Worm (Caenorhabditis elegans) whole organism, L3 larva: ENCODE measurements around the gene F41B5.1.
A peak's percentile ranks its signal among the peaks of the same experiment; 100 is the strongest.

ENCODE experiments used
- R02D3.7 ChIP-seq: fragments of 150-350 bp; optimal IDR thresholded peaks from 2 replicates; lab custom pipeline; 2014; ENCODE audit warnings: missing biosample characterization, missing genetic modification characterization
- ceh-16 ChIP-seq: sonication (generic microtip); optimal IDR thresholded peaks from 2 replicates; lab custom pipeline; 2017; ENCODE audit warnings: missing biosample characterization, missing genetic modification characterization
- ceh-28 ChIP-seq: fragments of 150-350 bp; optimal IDR thresholded peaks from 2 replicates; lab custom pipeline; 2014; ENCODE audit warnings: missing biosample characterization, missing genetic modification reagents, missing genetic modification characterization
- ceh-82 ChIP-seq: fragments of 150-350 bp; optimal IDR thresholded peaks from 2 replicates; lab custom pipeline; 2014; ENCODE audit warnings: missing biosample characterization, missing genetic modification characterization
- daf-12 ChIP-seq: fragments of 150-350 bp; optimal IDR thresholded peaks from 2 replicates; lab custom pipeline; 2014; ENCODE audit warnings: missing biosample characterization, missing genetic modification reagents, missing genetic modification characterization
- egl-5 ChIP-seq: fragments of 150-350 bp; optimal IDR thresholded peaks from 2 replicates; lab custom pipeline; 2017; ENCODE audit warnings: missing biosample characterization, missing genetic modification reagents, missing genetic modification characterization, inconsistent platforms
- elt-2 ChIP-seq: sonication (generic microtip); optimal IDR thresholded peaks from 2 replicates; lab custom pipeline; 2016; ENCODE audit warnings: missing genetic modification reagents, mild to moderate bottlenecking, missing genetic modification characterization, missing compliant biosample characterization
- eor-1 ChIP-seq, 2 experiments: fragments of 150-350 bp; optimal IDR thresholded peaks; 2 replicates each; lab custom pipeline; 2014 to 2018; ENCODE audit warnings: missing biosample characterization in 2 of 2, missing genetic modification characterization in 2 of 2
- hmg-11 ChIP-seq: sonication (generic microtip); optimal IDR thresholded peaks from 2 replicates; lab custom pipeline; 2016; ENCODE audit warnings: missing genetic modification characterization, missing compliant biosample characterization
- jun-1 ChIP-seq: fragments of 150-350 bp; optimal IDR thresholded peaks from 2 replicates; lab custom pipeline; 2014; ENCODE audit warnings: missing biosample characterization, missing genetic modification reagents, missing genetic modification characterization
- lin-15B ChIP-seq: fragments of 150-350 bp; optimal IDR thresholded peaks from 2 replicates; lab custom pipeline; 2014; ENCODE audit warnings: missing biosample characterization, missing genetic modification characterization
- lin-39 ChIP-seq: fragments of 150-350 bp; optimal IDR thresholded peaks from 2 replicates; lab custom pipeline; 2018; ENCODE audit warnings: missing biosample characterization, missing genetic modification reagents, missing genetic modification characterization
- lsy-12 ChIP-seq: sonication (generic microtip); optimal IDR thresholded peaks from 2 replicates; lab custom pipeline; 2016; ENCODE audit warnings: mild to moderate bottlenecking, missing genetic modification characterization, missing compliant biosample characterization
- mdl-1 ChIP-seq: fragments of 150-350 bp; optimal IDR thresholded peaks from 2 replicates; lab custom pipeline; 2014; ENCODE audit warnings: missing biosample characterization, missing genetic modification characterization
- mml-1 ChIP-seq: fragments of 150-350 bp; sonication (generic microtip); optimal IDR thresholded peaks from 3 replicates; lab custom pipeline; 2014; ENCODE audit warnings: missing biosample characterization, missing genetic modification characterization
- nfya-1 ChIP-seq: sonication (generic microtip); optimal IDR thresholded peaks from 2 replicates; lab custom pipeline; 2017; ENCODE audit warnings: missing genetic modification characterization, mild to moderate bottlenecking, missing compliant biosample characterization, antibody characterized with exemption, moderate library complexity; ENCODE audit not compliant: insufficient read depth
- nhr-12 ChIP-seq: fragments of 150-350 bp; optimal IDR thresholded peaks from 2 replicates; lab custom pipeline; 2014; ENCODE audit warnings: missing biosample characterization, missing genetic modification characterization
- nhr-237 ChIP-seq: fragments of 150-350 bp; optimal IDR thresholded peaks from 2 replicates; lab custom pipeline; 2014; ENCODE audit warnings: missing biosample characterization, missing genetic modification characterization
- nhr-25 ChIP-seq: sonication (generic microtip); optimal IDR thresholded peaks from 2 replicates; lab custom pipeline; 2017; ENCODE audit warnings: missing biosample characterization, missing genetic modification characterization
- nhr-28 ChIP-seq: fragments of 150-350 bp; optimal IDR thresholded peaks from 2 replicates; lab custom pipeline; 2014; ENCODE audit warnings: missing biosample characterization, missing genetic modification characterization
- nhr-43 ChIP-seq: sonication (generic microtip); optimal IDR thresholded peaks from 2 replicates; lab custom pipeline; 2016; ENCODE audit warnings: mild to moderate bottlenecking, missing genetic modification characterization, missing compliant biosample characterization; ENCODE audit not compliant: poor library complexity, severe bottlenecking
- nhr-67 ChIP-seq: fragments of 150-350 bp; optimal IDR thresholded peaks from 2 replicates; lab custom pipeline; 2014; ENCODE audit warnings: missing biosample characterization, missing genetic modification characterization
- nhr-76 ChIP-seq: fragments of 150-350 bp; sonication (generic microtip); optimal IDR thresholded peaks from 5 replicates; lab custom pipeline; 2014; ENCODE audit warnings: missing biosample characterization, missing genetic modification characterization
- nhr-77 ChIP-seq: fragments of 150-350 bp; optimal IDR thresholded peaks from 2 replicates; lab custom pipeline; 2014; ENCODE audit warnings: missing biosample characterization, missing genetic modification characterization
- pha-4 ChIP-seq: fragments of 150-350 bp; optimal IDR thresholded peaks from 2 replicates; lab custom pipeline; 2014; ENCODE audit warnings: missing biosample characterization, missing genetic modification reagents, missing genetic modification characterization
- sea-2 ChIP-seq: fragments of 150-350 bp; sonication (generic microtip); optimal IDR thresholded peaks from 4 replicates; lab custom pipeline; 2014; ENCODE audit warnings: missing biosample characterization, missing genetic modification reagents, missing genetic modification characterization
- skn-1 ChIP-seq: fragments of 150-350 bp; optimal IDR thresholded peaks from 2 replicates; lab custom pipeline; 2014; ENCODE audit warnings: missing biosample characterization, missing genetic modification characterization
- snpc-4 ChIP-seq: fragments of 150-350 bp; optimal IDR thresholded peaks from 2 replicates; lab custom pipeline; 2014; ENCODE audit warnings: missing biosample characterization, missing genetic modification characterization
- tbx-2 ChIP-seq: sonication (generic microtip); optimal IDR thresholded peaks from 2 replicates; lab custom pipeline; 2016; ENCODE audit warnings: mild to moderate bottlenecking, missing genetic modification characterization, missing compliant biosample characterization
- unc-39 ChIP-seq: sonication (generic microtip); optimal IDR thresholded peaks from 4 replicates; lab custom pipeline; 2017; ENCODE audit warnings: missing biosample characterization, missing genetic modification characterization
- unc-62 ChIP-seq: fragments of 150-350 bp; sonication (generic microtip); optimal IDR thresholded peaks from 4 replicates; lab custom pipeline; 2014; ENCODE audit warnings: missing biosample characterization, missing genetic modification reagents, missing genetic modification characterization
- zag-1 ChIP-seq: fragments of 150-350 bp; optimal IDR thresholded peaks from 2 replicates; lab custom pipeline; 2014; ENCODE audit warnings: missing biosample characterization, missing genetic modification characterization
- ztf-4 ChIP-seq: fragments of 150-350 bp; optimal IDR thresholded peaks from 2 replicates; lab custom pipeline; 2014; ENCODE audit warnings: missing biosample characterization, missing genetic modification characterization

The F41B5.1 gene

ce11 chrV:2255191-2255590, at the start of gene F41B5.1:
F41B5.1 (plus strand) TSS chrV:2255533.
- TF ChIP-seq hmg-11 (tag; lab: Kevin White, UChicago), result peak; percentile 15

- TF ChIP-seq nhr-237 (tag; lab: Kevin White, UChicago) (no peak), nhr-67 (tag; lab: Kevin White, UChicago) (no peak), eor-1 (tag; optimal IDR thresholded peaks at IDR 0.05; lab: Kevin White, UChicago) (no peak), lsy-12 (tag; lab: Kevin White, UChicago) (no peak), sea-2 (GFP tag; lab: Kevin White, UChicago) (no peak), nhr-77 (tag; lab: Kevin White, UChicago) (no peak), ceh-16 (no peak), ceh-82 (no peak), ceh-28 (tag; lab: Kevin White, UChicago) (no peak), nhr-76 (no peak), unc-62 (no peak), egl-5 (tag; lab: Kevin White, UChicago) (no peak), nhr-43 (tag; lab: Kevin White, UChicago) (no peak)
Measured at ce11 chrV:2206181-2206580, 49.2 kb upstream of the F41B5.1 start, which contains the start of gene srt-40. srt-40 (minus strand) TSS chrV:2206281.

- TF ChIP-seq nfya-1 (tag; lab: Kevin White, UChicago) (no peak), daf-12 (tag; lab: Kevin White, UChicago) (no peak), sea-2 (GFP tag; lab: Kevin White, UChicago) (no peak), lsy-12 (tag; lab: Kevin White, UChicago) (no peak), mdl-1 (tag; lab: Kevin White, UChicago) (no peak), tbx-2 (no peak), unc-39 (tag; lab: Kevin White, UChicago) (no peak), nhr-76 (no peak)
Measured at ce11 chrV:2206801-2207200, 48.5 kb upstream of the F41B5.1 start, which contains the start of gene svh-11. svh-11 (plus strand) TSS chrV:2207101.

- TF ChIP-seq snpc-4 (tag; lab: Kevin White, UChicago) (no peak), nhr-25 (no peak), mdl-1 (tag; lab: Kevin White, UChicago) (no peak), tbx-2 (no peak), nfya-1 (tag; lab: Kevin White, UChicago) (peak; percentile 84), unc-62 (no peak), mml-1 (no peak), R02D3.7 (tag; lab: Kevin White, UChicago) (no peak)
Measured at ce11 chrV:2207527-2207926, 47.8 kb upstream of the F41B5.1 start.

- peak; percentile 73 for TF ChIP-seq pha-4
- TF ChIP-seq nhr-28 (tag; lab: Kevin White, UChicago), result no peak
- TF ChIP-seq jun-1, result no peak
- TF ChIP-seq lin-39, result no peak
- no peak for TF ChIP-seq zag-1 (tag; lab: Kevin White, UChicago)
- no peak for TF ChIP-seq nhr-12 (tag; lab: Kevin White, UChicago)
- TF ChIP-seq unc-62, result no peak
- no peak for TF ChIP-seq ztf-4 (tag; lab: Kevin White, UChicago)
- TF ChIP-seq elt-2, result peak; percentile 38
- no peak for TF ChIP-seq mml-1
- TF ChIP-seq skn-1 (tag; lab: Kevin White, UChicago), result no peak
- no peak for TF ChIP-seq tbx-2
- TF ChIP-seq lin-15B (tag; lab: Kevin White, UChicago), result no peak
- TF ChIP-seq nhr-67 (tag; lab: Kevin White, UChicago), result no peak
- TF ChIP-seq nhr-76, result no peak
- TF ChIP-seq nhr-237 (tag; lab: Kevin White, UChicago), result no peak
Measured at ce11 chrV:2211936-2212335, 43.4 kb upstream of the F41B5.1 start, which contains the start of gene nhr-133. nhr-133 (minus strand) TSS chrV:2212118.
